Fruit fly (Drosophila melanogaster) whole organism, embryonic: ENCODE measurements around the gene CG33331.
A peak's percentile ranks its signal among the peaks of the same experiment; 100 is the strongest.

ENCODE experiments used
- Ada2b ChIP-seq: fragments of 200-800 bp; sonication (Bioruptor generic); IDR thresholded peaks from 2 replicates; pipeline ENCODE4 v1.3.6; 2022; ENCODE audit warnings: missing biosample characterization, missing genetic modification characterization
- CG10959 ChIP-seq: fragments of 200-800 bp; sonication (Bioruptor generic); IDR thresholded peaks from 2 replicates; pipeline ENCODE4 v1.3.6; 2022; ENCODE audit warnings: missing biosample characterization, missing genetic modification characterization
- CG11247 ChIP-seq: fragments of 200-800 bp; sonication (Bioruptor generic); IDR thresholded peaks from 2 replicates; pipeline ENCODE4 v1.3.6; 2022; ENCODE audit warnings: missing biosample characterization, missing genetic modification characterization
- CG12744 ChIP-seq: fragments of 200-800 bp; sonication (Bioruptor generic); optimal IDR thresholded peaks from 2 replicates; lab custom pipeline; 2016; ENCODE audit warnings: missing biosample characterization, missing genetic modification characterization
- CG13287 ChIP-seq: fragments of 200-800 bp; sonication (Bioruptor generic); IDR thresholded peaks from 2 replicates; pipeline ENCODE4 v1.3.6; 2022; ENCODE audit warnings: missing biosample characterization, missing genetic modification characterization; ENCODE audit not compliant: partially characterized antibody
- CG14014 ChIP-seq: fragments of 200-800 bp; sonication (Bioruptor generic); IDR thresholded peaks from 2 replicates; pipeline ENCODE4 v1.3.6; 2022; ENCODE audit warnings: missing biosample characterization, missing genetic modification characterization
- CG15479 ChIP-seq: fragments of 200-800 bp; sonication (Bioruptor generic); optimal IDR thresholded peaks from 3 replicates; lab custom pipeline; 2019; ENCODE audit warnings: missing biosample characterization, mild to moderate bottlenecking, missing genetic modification characterization, moderate library complexity
- CG1602 ChIP-seq: fragments of 200-800 bp; sonication (Bioruptor generic); optimal IDR thresholded peaks from 3 replicates; lab custom pipeline; 2016; ENCODE audit warnings: missing biosample characterization, missing genetic modification characterization
- CG2116 ChIP-seq: fragments of 200-800 bp; sonication (Bioruptor generic); optimal IDR thresholded peaks from 3 replicates; lab custom pipeline; 2018; ENCODE audit warnings: missing biosample characterization, mild to moderate bottlenecking, missing genetic modification characterization
- CG2202 ChIP-seq: fragments of 200-800 bp; sonication (Bioruptor generic); optimal IDR thresholded peaks from 2 replicates; lab custom pipeline; 2018; ENCODE audit warnings: missing biosample characterization, mild to moderate bottlenecking, missing genetic modification characterization
- CG30431 ChIP-seq: fragments of 200-800 bp; sonication (Bioruptor generic); optimal IDR thresholded peaks from 2 replicates; lab custom pipeline; 2017; ENCODE audit warnings: missing biosample characterization, missing genetic modification characterization
- CG31388 ChIP-seq: fragments of 200-800 bp; sonication (Bioruptor generic); optimal IDR thresholded peaks from 2 replicates; lab custom pipeline; 2016; ENCODE audit warnings: missing biosample characterization, missing genetic modification characterization
- CG32772 ChIP-seq: fragments of 200-800 bp; sonication (Bioruptor generic); IDR thresholded peaks from 2 replicates; pipeline ENCODE4 v1.3.6; 2022; ENCODE audit warnings: missing biosample characterization, missing genetic modification characterization
- CG34376 ChIP-seq: fragments of 200-800 bp; sonication (Bioruptor generic); optimal IDR thresholded peaks from 2 replicates; lab custom pipeline; 2018; ENCODE audit warnings: missing biosample characterization, mild to moderate bottlenecking, missing genetic modification characterization
- CG3995 ChIP-seq: fragments of 200-800 bp; sonication (Bioruptor generic); optimal IDR thresholded peaks from 3 replicates; lab custom pipeline; 2016; ENCODE audit warnings: missing biosample characterization, missing genetic modification characterization
- CG6854 ChIP-seq: fragments of 200-800 bp; sonication (Bioruptor generic); optimal IDR thresholded peaks from 3 replicates; lab custom pipeline; 2017; ENCODE audit warnings: missing biosample characterization, mild to moderate bottlenecking, missing genetic modification characterization
- CG7271 ChIP-seq: fragments of 200-800 bp; sonication (Bioruptor generic); optimal IDR thresholded peaks from 2 replicates; lab custom pipeline; 2018; ENCODE audit warnings: missing biosample characterization, mild to moderate bottlenecking, missing genetic modification characterization, moderate library complexity
- CG7556 ChIP-seq: fragments of 200-800 bp; sonication (Bioruptor generic); optimal IDR thresholded peaks from 2 replicates; lab custom pipeline; 2017; ENCODE audit warnings: missing biosample characterization, mild to moderate bottlenecking, missing genetic modification characterization
- CG7987 ChIP-seq: fragments of 200-800 bp; sonication (Bioruptor generic); optimal IDR thresholded peaks from 2 replicates; lab custom pipeline; 2018; ENCODE audit warnings: missing biosample characterization, mild to moderate bottlenecking, missing genetic modification characterization, moderate library complexity
- CG8478 ChIP-seq: fragments of >200 bp; optimal IDR thresholded peaks from 2 replicates; lab custom pipeline; 2018
- CG9437 ChIP-seq: fragments of 200-800 bp; sonication (Bioruptor generic); optimal IDR thresholded peaks from 2 replicates; lab custom pipeline; 2018; ENCODE audit warnings: missing biosample characterization, mild to moderate bottlenecking, missing genetic modification characterization
- CG9797 ChIP-seq: fragments of 200-800 bp; sonication (Bioruptor generic); optimal IDR thresholded peaks from 3 replicates; lab custom pipeline; 2018; ENCODE audit warnings: missing biosample characterization, mild to moderate bottlenecking, missing genetic modification characterization
- CG9817 ChIP-seq: fragments of 200-800 bp; sonication (Bioruptor generic); optimal IDR thresholded peaks from 2 replicates; lab custom pipeline; 2018; ENCODE audit warnings: missing biosample characterization, mild to moderate bottlenecking, missing genetic modification characterization, moderate library complexity
- CHES-1-like ChIP-seq: fragments of 200-800 bp; sonication (Bioruptor generic); optimal IDR thresholded peaks from 2 replicates; lab custom pipeline; 2016; ENCODE audit warnings: missing biosample characterization, missing genetic modification characterization
- CTCF ChIP-seq: fragments of 200-800 bp; sonication (Bioruptor generic); optimal IDR thresholded peaks from 2 replicates; lab custom pipeline; 2017; ENCODE audit warnings: missing biosample characterization, mild to moderate bottlenecking, missing genetic modification characterization, moderate library complexity
- Dbx ChIP-seq: fragments of 200-800 bp; sonication (Bioruptor generic); IDR thresholded peaks from 3 replicates; pipeline ENCODE4 v1.3.6; 2022; ENCODE audit warnings: missing biosample characterization, missing genetic modification characterization
- Eip74EF ChIP-seq, 2 experiments: fragments of 200-800 bp in 1 of 2; fragments of >200 bp in 1 of 2; sonication (Bioruptor generic) in 1 of 2; optimal IDR thresholded peaks; 2 replicates each; lab custom pipeline; 2017 to 2019; ENCODE audit warnings: missing biosample characterization in 2 of 2, missing genetic modification characterization in 2 of 2, mild to moderate bottlenecking in 1 of 2, moderate library complexity in 1 of 2
- Elba2 ChIP-seq: fragments of 200-800 bp; sonication (Bioruptor generic); optimal IDR thresholded peaks from 3 replicates; lab custom pipeline; 2016; ENCODE audit warnings: missing biosample characterization, missing genetic modification characterization
- Fer3 ChIP-seq: fragments of 200-800 bp; sonication (Bioruptor generic); optimal IDR thresholded peaks from 2 replicates; lab custom pipeline; 2018; ENCODE audit warnings: missing biosample characterization, mild to moderate bottlenecking, missing genetic modification characterization, moderate library complexity
- Lhr ChIP-seq: fragments of 200-800 bp; sonication (Bioruptor generic); optimal IDR thresholded peaks from 3 replicates; lab custom pipeline; 2017; ENCODE audit warnings: mild to moderate bottlenecking, missing biosample characterization, missing genetic modification reagents, missing genetic modification characterization
- Max ChIP-seq: fragments of 200-800 bp; sonication (Bioruptor generic); optimal IDR thresholded peaks from 2 replicates; lab custom pipeline; 2016; ENCODE audit warnings: missing biosample characterization, mild to moderate bottlenecking, missing genetic modification characterization
- NK7.1 ChIP-seq: fragments of 200-800 bp; sonication (Bioruptor generic); optimal IDR thresholded peaks from 3 replicates; lab custom pipeline; 2016; ENCODE audit warnings: missing biosample characterization, missing genetic modification characterization
- Six4 ChIP-seq: fragments of 200-800 bp; sonication (Bioruptor generic); optimal IDR thresholded peaks from 2 replicates; lab custom pipeline; 2016; ENCODE audit warnings: missing biosample characterization, missing genetic modification characterization
- Sox100B ChIP-seq: fragments of 200-800 bp; sonication (Bioruptor generic); optimal IDR thresholded peaks from 3 replicates; lab custom pipeline; 2018; ENCODE audit warnings: missing biosample characterization, mild to moderate bottlenecking, missing genetic modification characterization
- Sry-δ ChIP-seq: fragments of 200-800 bp; sonication (Bioruptor generic); optimal IDR thresholded peaks from 2 replicates; lab custom pipeline; 2016; ENCODE audit warnings: missing biosample characterization, missing genetic modification characterization
- Ssrp ChIP-seq: fragments of 200-800 bp; sonication (Bioruptor generic); optimal IDR thresholded peaks from 2 replicates; lab custom pipeline; 2018; ENCODE audit warnings: missing biosample characterization, mild to moderate bottlenecking, missing genetic modification characterization, moderate library complexity
- YL-1 ChIP-seq: fragments of 200-800 bp; sonication (Bioruptor generic); optimal IDR thresholded peaks from 3 replicates; lab custom pipeline; 2017; ENCODE audit warnings: missing biosample characterization, mild to moderate bottlenecking, missing genetic modification characterization
- bbx ChIP-seq: fragments of 200-800 bp; sonication (Bioruptor generic); IDR thresholded peaks from 2 replicates; pipeline ENCODE4 v1.3.6; 2022; ENCODE audit warnings: missing biosample characterization, missing genetic modification characterization; ENCODE audit not compliant: partially characterized antibody
- cad ChIP-seq: fragments of >200 bp; optimal IDR thresholded peaks from 2 replicates; lab custom pipeline; 2017; ENCODE audit warnings: missing biosample characterization, missing genetic modification characterization
- caup ChIP-seq: fragments of 200-800 bp; sonication (Bioruptor generic); optimal IDR thresholded peaks from 3 replicates; lab custom pipeline; 2017; ENCODE audit warnings: missing biosample characterization, mild to moderate bottlenecking, missing genetic modification characterization, moderate library complexity; ENCODE audit not compliant: severe bottlenecking
- dysf ChIP-seq: fragments of 200-800 bp; sonication (Bioruptor generic); IDR thresholded peaks from 3 replicates; pipeline ENCODE4 v1.3.6; 2022; ENCODE audit warnings: missing biosample characterization, missing genetic modification characterization
- exex ChIP-seq: fragments of 200-800 bp; sonication (Bioruptor generic); optimal IDR thresholded peaks from 4 replicates; lab custom pipeline; 2018; ENCODE audit warnings: missing biosample characterization, mild to moderate bottlenecking, missing genetic modification characterization, moderate library complexity
- lmd ChIP-seq: fragments of 200-800 bp; sonication (Bioruptor generic); IDR thresholded peaks from 2 replicates; pipeline ENCODE4 v1.3.6; 2022; ENCODE audit warnings: missing biosample characterization, missing genetic modification characterization
- mam ChIP-seq: fragments of 200-800 bp; sonication (Bioruptor generic); optimal IDR thresholded peaks from 3 replicates; lab custom pipeline; 2016; ENCODE audit warnings: missing biosample characterization, missing genetic modification characterization
- shn ChIP-seq: fragments of 200-800 bp; sonication (Bioruptor generic); optimal IDR thresholded peaks from 3 replicates; lab custom pipeline; 2016; ENCODE audit warnings: missing biosample characterization, missing genetic modification characterization
- slbo ChIP-seq: fragments of 200-800 bp; sonication (Bioruptor generic); IDR thresholded peaks from 2 replicates; pipeline ENCODE4 v1.3.6; 2022; ENCODE audit warnings: missing biosample characterization, missing genetic modification characterization
- sr ChIP-seq: fragments of 200-800 bp; sonication (Bioruptor generic); IDR thresholded peaks from 3 replicates; pipeline ENCODE4 v1.3.6; 2022; ENCODE audit warnings: missing biosample characterization, missing genetic modification characterization
- tin ChIP-seq: fragments of 200-800 bp; sonication (Bioruptor generic); optimal IDR thresholded peaks from 3 replicates; lab custom pipeline; 2016; ENCODE audit warnings: missing biosample characterization, missing genetic modification characterization
- z ChIP-seq: fragments of 200-800 bp; sonication (Bioruptor generic); IDR thresholded peaks from 3 replicates; pipeline ENCODE4 v1.3.6; 2022; ENCODE audit warnings: missing biosample characterization, missing genetic modification characterization
- zfh2 ChIP-seq: fragments of 200-800 bp; sonication (Bioruptor generic); optimal IDR thresholded peaks from 2 replicates; lab custom pipeline; 2016; ENCODE audit warnings: missing biosample characterization, missing genetic modification characterization

The CG33331 gene

dm6 chr3R:14903837-14904431 is 17.7 kb downstream of the CG33331 start, which contains the start of gene VhaPPA1-1 (continued):
- no peak for TF ChIP-seq CHES-1-like
- TF ChIP-seq Lhr: peak; percentile 77
- no peak for TF ChIP-seq CG10959 (GFP tag; lab: Robert Waterston, UW)
- peak; percentile 37 for TF ChIP-seq CTCF (GFP tag; lab: Kevin White, UChicago)
- peak; percentile 16 for TF ChIP-seq CG9817
- TF ChIP-seq CG7556 (GFP tag; lab: Kevin White, UChicago): no peak
- TF ChIP-seq CG1602 (GFP tag; lab: Kevin White, UChicago): no peak
- no peak for TF ChIP-seq tin (GFP tag; lab: Kevin White, UChicago)
- 0 out of 2 replicates have a peak, but pooled peaks have one; percentile 14 for TF ChIP-seq Ada2b
- TF ChIP-seq exex: peak; percentile 17
- TF ChIP-seq cad (GFP tag; lab: Kevin White, UChicago): no peak
- peak; percentile 55 for TF ChIP-seq CG9797 (GFP tag; lab: Kevin White, UChicago)
- TF ChIP-seq CG34376: peak; percentile 17
- TF ChIP-seq slbo (GFP tag; lab: Robert Waterston, UW): no peak
- TF ChIP-seq CG15479: no peak
- peak; percentile 86 for TF ChIP-seq Sry-δ
- no peak for TF ChIP-seq CG32772
- TF ChIP-seq NK7.1 (GFP tag; lab: Kevin White, UChicago): peak; percentile 9
- TF ChIP-seq zfh2 (GFP tag; lab: Kevin White, UChicago): peak; percentile 23
- TF ChIP-seq CG11247 (GFP tag; lab: Robert Waterston, UW): no peak
- no peak for TF ChIP-seq CG12744 (GFP tag; lab: Kevin White, UChicago)
- peak; percentile 18 for TF ChIP-seq mam (GFP tag; lab: Kevin White, UChicago)
- TF ChIP-seq Sox100B (GFP tag; lab: Kevin White, UChicago): no peak
- peak; percentile 88 for TF ChIP-seq YL-1 (GFP tag; lab: Kevin White, UChicago)
- TF ChIP-seq CG7271 (tag; lab: Kevin White, UChicago): no peak
- TF ChIP-seq caup (GFP tag; lab: Kevin White, UChicago): no peak
- no peak for TF ChIP-seq Six4 (GFP tag; lab: Kevin White, UChicago)
- TF ChIP-seq CG3995 (GFP tag; lab: Kevin White, UChicago): peak; percentile 68
- TF ChIP-seq z (GFP tag; lab: Robert Waterston, UW): no peak
- 0 out of 2 replicates have a peak, but pooled peaks have one; percentile 20 for TF ChIP-seq bbx
- TF ChIP-seq Fer3 (tag; lab: Kevin White, UChicago): no peak
- TF ChIP-seq lmd (GFP tag; lab: Robert Waterston, UW): no peak
- no peak for TF ChIP-seq CG6854
- no peak for TF ChIP-seq CG14014 (GFP tag; lab: Robert Waterston, UW)
- peak; percentile 10 for TF ChIP-seq Ssrp (tag; lab: Kevin White, UChicago)
- peak; percentile 99 for TF ChIP-seq CG2116 (GFP tag; lab: Kevin White, UChicago)
- peak; percentile 15 for TF ChIP-seq CG7987 (GFP tag; lab: Kevin White, UChicago)
- no peak for TF ChIP-seq CG30431 (GFP tag; lab: Kevin White, UChicago)
- TF ChIP-seq Eip74EF (GFP tag; optimal IDR thresholded peaks at IDR 0.05; lab: Kevin White, UChicago): no peak
- TF ChIP-seq shn: no peak
- TF ChIP-seq CG2202: peak; percentile 2
- TF ChIP-seq CG9437 (GFP tag; lab: Kevin White, UChicago): no peak
- no peak for TF ChIP-seq CG31388
- no peak for TF ChIP-seq sr (GFP tag; lab: Robert Waterston, UW)
- TF ChIP-seq CG13287 (GFP tag; lab: Robert Waterston, UW): peak; percentile 36
- peak; percentile 57 for TF ChIP-seq CG8478 (lab: Kevin White, UChicago)
- peak; percentile 3 for TF ChIP-seq Max (GFP tag; lab: Kevin White, UChicago)
- TF ChIP-seq Elba2 (GFP tag; lab: Kevin White, UChicago): no peak
- TF ChIP-seq dysf (GFP tag; lab: Robert Waterston, UW): no peak
- TF ChIP-seq Dbx (GFP tag; lab: Robert Waterston, UW): no peak
